Worm (Caenorhabditis elegans) whole organism, L1 larva: ENCODE data around the gene F59C12.3.

Experiments used
- C16A3.4 ChIP-seq: fragments of 150-350 bp; optimal IDR thresholded peaks from 2 replicates; lab custom pipeline; 2014; ENCODE audit warnings: missing biosample characterization, missing genetic modification characterization
- C34B4.2 ChIP-seq: sonication (generic microtip); optimal IDR thresholded peaks from 2 replicates; lab custom pipeline; 2017; ENCODE audit warnings: mild to moderate bottlenecking, missing genetic modification characterization, missing compliant biosample characterization
- F16B12.6 ChIP-seq: fragments of 150-350 bp; optimal IDR thresholded peaks from 2 replicates; lab custom pipeline; 2014; ENCODE audit warnings: missing biosample characterization, missing genetic modification characterization
- Y116A8C.19 ChIP-seq: sonication (generic microtip); optimal IDR thresholded peaks from 2 replicates; lab custom pipeline; 2016; ENCODE audit warnings: missing compliant biosample characterization, missing genetic modification characterization, borderline replicate concordance
- alr-1 ChIP-seq: fragments of 200-800 bp; sonication (Bioruptor generic); optimal IDR thresholded peaks from 2 replicates; lab custom pipeline; 2018; ENCODE audit warnings: borderline replicate concordance, mild to moderate bottlenecking, missing genetic modification characterization, missing compliant biosample characterization
- aly-2 ChIP-seq: fragments of 150-350 bp; optimal IDR thresholded peaks from 2 replicates; lab custom pipeline; 2014; ENCODE audit warnings: missing biosample characterization, missing genetic modification characterization
- blmp-1 ChIP-seq: fragments of 150-350 bp; optimal IDR thresholded peaks from 2 replicates; lab custom pipeline; 2014; ENCODE audit warnings: missing biosample characterization, missing genetic modification characterization
- ceh-82 ChIP-seq, 3 experiments: fragments of 150-350 bp in 1 of 3; sonication (generic microtip) in 2 of 3; optimal IDR thresholded peaks; 2 replicates each; lab custom pipeline; 2014 to 2017; ENCODE audit warnings: missing biosample characterization in 3 of 3, missing genetic modification characterization in 3 of 3
- ceh-88 ChIP-seq: fragments of 200-800 bp; sonication (Bioruptor generic); IDR thresholded peaks from 2 replicates; pipeline ENCODE4 v1.3.6; 2022; ENCODE audit warnings: missing genetic modification characterization, missing compliant biosample characterization
- dsc-1 ChIP-seq: sonication (generic microtip); optimal IDR thresholded peaks from 2 replicates; lab custom pipeline; 2016; ENCODE audit warnings: mild to moderate bottlenecking, missing genetic modification characterization, missing compliant biosample characterization
- efl-1 ChIP-seq, 4 experiments: fragments of 150-350 bp; optimal IDR thresholded peaks in 3 of 4; peaks in 1 of 4; 1 replicate in 1 of 4; 2 replicates in 3 of 4; lab custom pipeline; 2014; ENCODE audit warnings: missing biosample characterization in 2 of 4, missing genetic modification characterization in 2 of 4, missing genetic modification reagents in 2 of 4
- efl-3 ChIP-seq: fragments of 200-800 bp; sonication (Bioruptor generic); optimal IDR thresholded peaks from 2 replicates; lab custom pipeline; 2018; ENCODE audit warnings: mild to moderate bottlenecking, missing genetic modification characterization, missing compliant biosample characterization
- egl-13 ChIP-seq: sonication (generic microtip); optimal IDR thresholded peaks from 2 replicates; lab custom pipeline; 2016; ENCODE audit warnings: missing genotype, missing genetic modification reagents, missing genetic modification characterization, missing compliant biosample characterization
- elt-3 ChIP-seq, 6 experiments: fragments of 150-350 bp in 1 of 6; sonication (generic microtip); optimal IDR thresholded peaks; 2 replicates each; lab custom pipeline; 2017 to 2018; ENCODE audit warnings: missing biosample characterization in 6 of 6, missing genetic modification characterization in 6 of 6, inconsistent platforms in 1 of 6
- fkh-10 ChIP-seq: sonication (generic microtip); optimal IDR thresholded peaks from 2 replicates; lab custom pipeline; 2017; ENCODE audit warnings: missing biosample characterization, missing genetic modification reagents, missing genetic modification characterization
- fkh-8 ChIP-seq: sonication (generic microtip); optimal IDR thresholded peaks from 2 replicates; lab custom pipeline; 2016; ENCODE audit warnings: mild to moderate bottlenecking, missing genetic modification characterization, missing compliant biosample characterization
- grh-1 ChIP-seq: fragments of 200-800 bp; sonication (Bioruptor generic); IDR thresholded peaks from 2 replicates; pipeline ENCODE4 v1.3.6; 2022; ENCODE audit warnings: missing genetic modification reagents, missing genetic modification characterization, missing compliant biosample characterization
- hlh-17 ChIP-seq: fragments of 200-800 bp; sonication (Bioruptor generic); optimal IDR thresholded peaks from 2 replicates; lab custom pipeline; 2018; ENCODE audit warnings: missing genetic modification characterization, mild to moderate bottlenecking, missing compliant biosample characterization, moderate library complexity, borderline replicate concordance
- hpl-2 ChIP-seq: fragments of 150-350 bp; optimal IDR thresholded peaks from 2 replicates; lab custom pipeline; 2014; ENCODE audit warnings: missing biosample characterization, missing genetic modification reagents, missing genetic modification characterization
- irx-1 ChIP-seq: sonication (generic microtip); optimal IDR thresholded peaks from 2 replicates; lab custom pipeline; 2016; ENCODE audit warnings: missing genetic modification characterization, missing compliant biosample characterization
- isw-1 ChIP-seq: fragments of 200-800 bp; sonication (Bioruptor generic); IDR thresholded peaks from 2 replicates; pipeline ENCODE4 v1.3.6; 2022; ENCODE audit warnings: missing genetic modification characterization, missing compliant biosample characterization
- jun-1 ChIP-seq: fragments of 150-350 bp; optimal IDR thresholded peaks from 2 replicates; lab custom pipeline; 2014; ENCODE audit warnings: missing biosample characterization, missing genetic modification reagents, missing genetic modification characterization
- lin-13 ChIP-seq: fragments of 150-350 bp; optimal IDR thresholded peaks from 2 replicates; lab custom pipeline; 2014; ENCODE audit warnings: missing biosample characterization, missing genetic modification reagents, missing genetic modification characterization
- lin-14 ChIP-seq: fragments of 200-800 bp; sonication (Bioruptor generic); optimal IDR thresholded peaks from 2 replicates; lab custom pipeline; 2018; ENCODE audit warnings: mild to moderate bottlenecking, missing genetic modification characterization, moderate library complexity, missing compliant biosample characterization
- lin-39 ChIP-seq: fragments of 150-350 bp; optimal IDR thresholded peaks from 2 replicates; lab custom pipeline; 2014; ENCODE audit warnings: missing biosample characterization, missing genetic modification reagents, missing genetic modification characterization
- lir-3 ChIP-seq: sonication (generic microtip); optimal IDR thresholded peaks from 2 replicates; lab custom pipeline; 2016; ENCODE audit warnings: mild to moderate bottlenecking, missing genetic modification characterization, moderate library complexity, missing compliant biosample characterization; ENCODE audit not compliant: poor library complexity
- lsy-2 ChIP-seq, 2 experiments: fragments of 150-350 bp; optimal IDR thresholded peaks; 2 replicates each; lab custom pipeline; 2014; ENCODE audit warnings: missing biosample characterization in 2 of 2, missing genetic modification characterization in 2 of 2
- mab-9 ChIP-seq: fragments of 200-800 bp; sonication (Bioruptor generic); IDR thresholded peaks from 2 replicates; pipeline ENCODE4 v1.3.6; 2022; ENCODE audit warnings: missing genetic modification reagents, missing genetic modification characterization, missing compliant biosample characterization
- mdl-1 ChIP-seq, 2 experiments: fragments of 150-350 bp; optimal IDR thresholded peaks; 2 replicates each; lab custom pipeline; 2014 to 2017; ENCODE audit warnings: missing biosample characterization in 2 of 2, missing genetic modification characterization in 2 of 2, inconsistent platforms in 1 of 2
- mef-2 ChIP-seq: fragments of 150-350 bp; optimal IDR thresholded peaks from 2 replicates; lab custom pipeline; 2014; ENCODE audit warnings: missing biosample characterization, missing genetic modification characterization
- nhr-20 ChIP-seq: sonication (generic microtip); optimal IDR thresholded peaks from 2 replicates; lab custom pipeline; 2016; ENCODE audit warnings: mild to moderate bottlenecking, missing genetic modification characterization, missing compliant biosample characterization
- nhr-237 ChIP-seq: fragments of 150-350 bp; optimal IDR thresholded peaks from 2 replicates; lab custom pipeline; 2014; ENCODE audit warnings: missing biosample characterization, missing genetic modification characterization
- nhr-28 ChIP-seq: fragments of 150-350 bp; optimal IDR thresholded peaks from 2 replicates; lab custom pipeline; 2014; ENCODE audit warnings: missing biosample characterization, missing genetic modification characterization
- nhr-71 ChIP-seq: sonication (generic microtip); optimal IDR thresholded peaks from 2 replicates; lab custom pipeline; 2016; ENCODE audit warnings: mild to moderate bottlenecking, missing genetic modification characterization, moderate library complexity, missing compliant biosample characterization
- nhr-76 ChIP-seq: sonication (generic microtip); optimal IDR thresholded peaks from 2 replicates; lab custom pipeline; 2017; ENCODE audit warnings: missing biosample characterization, missing genetic modification characterization
- nhr-77 ChIP-seq: fragments of 150-350 bp; optimal IDR thresholded peaks from 2 replicates; lab custom pipeline; 2014; ENCODE audit warnings: missing biosample characterization, missing genetic modification characterization
- nhr-85 ChIP-seq: sonication (generic microtip); peaks from one replicate; lab custom pipeline; 2016; ENCODE audit warnings: missing genetic modification characterization, inconsistent platforms, missing compliant biosample characterization
- skn-1 ChIP-seq: fragments of 150-350 bp; optimal IDR thresholded peaks from 2 replicates; lab custom pipeline; 2014; ENCODE audit warnings: missing biosample characterization, missing genetic modification characterization
- sox-4 ChIP-seq: sonication (generic microtip); optimal IDR thresholded peaks from 2 replicates; lab custom pipeline; 2016; ENCODE audit warnings: missing genetic modification characterization, missing compliant biosample characterization
- sptf-1 ChIP-seq: fragments of 150-350 bp; optimal IDR thresholded peaks from 2 replicates; lab custom pipeline; 2014; ENCODE audit warnings: missing biosample characterization, missing genetic modification characterization
- unc-130 ChIP-seq: fragments of 150-350 bp; optimal IDR thresholded peaks from 2 replicates; lab custom pipeline; 2017; ENCODE audit warnings: missing biosample characterization, missing genetic modification characterization, inconsistent platforms
- unc-30 ChIP-seq: sonication (generic microtip); optimal IDR thresholded peaks from 2 replicates; lab custom pipeline; 2017; ENCODE audit warnings: missing biosample characterization, missing genetic modification characterization
- unc-86 ChIP-seq: sonication (generic microtip); optimal IDR thresholded peaks from 2 replicates; lab custom pipeline; 2016; ENCODE audit warnings: missing genetic modification characterization, missing compliant biosample characterization
- vab-15 ChIP-seq: sonication (generic microtip); optimal IDR thresholded peaks from 2 replicates; lab custom pipeline; 2017; ENCODE audit warnings: missing genotype, mild to moderate bottlenecking, missing genetic modification characterization, missing compliant biosample characterization
- xbp-1 ChIP-seq: sonication (generic microtip); optimal IDR thresholded peaks from 2 replicates; lab custom pipeline; 2016; ENCODE audit warnings: missing genetic modification characterization, missing compliant biosample characterization
- zag-1 ChIP-seq: fragments of 150-350 bp; optimal IDR thresholded peaks from 2 replicates; lab custom pipeline; 2014; ENCODE audit warnings: missing biosample characterization, missing genetic modification characterization
- ztf-4 ChIP-seq: fragments of 150-350 bp; optimal IDR thresholded peaks from 2 replicates; lab custom pipeline; 2014; ENCODE audit warnings: missing biosample characterization, missing genetic modification characterization

F59C12.3 gene

DNA sequence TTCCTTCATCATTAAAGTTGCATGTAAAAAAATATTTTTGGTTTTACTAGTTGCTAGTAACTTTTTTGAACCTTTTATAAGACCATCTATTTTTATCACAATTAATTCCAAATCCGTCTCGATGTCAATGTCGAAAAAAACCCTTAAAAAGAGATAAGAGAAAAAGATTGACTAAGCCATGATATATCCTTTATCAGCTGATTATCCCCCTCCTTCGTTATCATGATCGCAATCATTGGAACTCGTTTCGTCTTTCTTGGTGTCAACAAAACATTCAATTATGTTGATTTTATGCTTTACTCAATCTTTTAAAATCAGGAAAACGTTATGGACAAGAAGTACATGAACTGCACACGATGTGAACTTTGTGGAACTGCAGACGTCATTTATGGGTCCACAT lies 51.2 kb downstream of the F59C12.3 start, which contains the start of gene K08B5.1:
Gene K08B5.1, plus strand, starts transcription at position 318 of the 400 bp plus-strand sequence.
- no peak for TF ChIP-seq fkh-10 (GFP tag; lab: Kevin White, UChicago)
- TF ChIP-seq lin-39, result no peak
- TF ChIP-seq mab-9, result no peak
- no peak for TF ChIP-seq F16B12.6 (tag; lab: Kevin White, UChicago)
- peak; percentile 42 for TF ChIP-seq nhr-85 (tag; lab: Kevin White, UChicago)
- no peak for TF ChIP-seq efl-1 (optimal IDR thresholded peaks at IDR 0.05; lab: Kevin White, UChicago)
- TF ChIP-seq efl-1 (GFP tag; optimal IDR thresholded peaks at IDR 0.05 in 1 of 2; lab: Kevin White, UChicago), result no peak
- TF ChIP-seq lin-14 (GFP tag; lab: Kevin White, UChicago), result peak; percentile 13
- TF ChIP-seq hpl-2 (GFP tag; lab: Kevin White, UChicago), result no peak
- no peak for TF ChIP-seq lsy-2 (tag; optimal IDR thresholded peaks at IDR 0.05; lab: Kevin White, UChicago)
- TF ChIP-seq C34B4.2 (tag; lab: Kevin White, UChicago), result no peak
- no peak for TF ChIP-seq nhr-20 (tag; lab: Kevin White, UChicago)
- peak; percentile 50 for TF ChIP-seq blmp-1 (tag; lab: Kevin White, UChicago)
- TF ChIP-seq elt-3 (tag; optimal IDR thresholded peaks at IDR 0.05; lab: Kevin White, UChicago), result peak in 4 of 6 experiments; percentile 18 to 69 (median 52)
- no peak for TF ChIP-seq xbp-1 (tag; lab: Kevin White, UChicago)
- TF ChIP-seq dsc-1 (tag; lab: Kevin White, UChicago), result peak; percentile 40

ce11 chrX:16555726-16556125 lies 53.6 kb downstream of the F59C12.3 start:
- TF ChIP-seq unc-130 (no peak), blmp-1 (tag; lab: Kevin White, UChicago) (peak; percentile 93), mef-2 (tag; lab: Kevin White, UChicago) (no peak), nhr-85 (tag; lab: Kevin White, UChicago) (peak; percentile 89), mdl-1 (tag; optimal IDR thresholded peaks at IDR 0.05; lab: Kevin White, UChicago) (no peak), lin-14 (GFP tag; lab: Kevin White, UChicago) (peak; percentile 56)
- TF ChIP-seq, all 84 proteins: peak for 3

DNA sequence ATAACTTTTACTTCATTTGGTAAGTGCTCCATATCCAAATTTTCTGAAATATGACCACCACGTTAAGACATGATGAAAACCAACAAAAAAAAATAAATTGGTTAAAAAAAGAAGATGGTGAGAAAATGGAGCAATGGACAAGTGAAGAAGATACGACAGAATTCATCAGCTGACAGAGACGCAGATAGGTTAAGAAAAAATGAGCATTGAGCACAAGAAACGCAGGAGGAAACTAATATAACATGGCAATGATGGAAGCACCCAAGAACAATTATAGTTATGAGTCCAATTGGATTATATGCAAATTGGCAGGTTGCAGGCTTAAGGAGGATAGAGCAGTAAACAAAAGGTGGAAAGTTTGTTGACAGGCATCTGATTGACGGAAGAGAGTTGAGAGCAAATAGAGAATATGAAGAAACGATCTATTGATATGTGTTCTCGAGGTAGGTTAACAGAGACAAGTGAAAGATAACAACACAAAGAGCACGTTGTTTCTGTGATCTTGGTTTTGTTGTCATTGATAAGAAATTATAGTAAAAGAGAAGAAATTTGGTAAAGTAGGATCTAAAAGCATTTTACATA lies 55.4 kb downstream of the F59C12.3 start, which contains the start of gene K08B5.2:
Gene K08B5.2, minus strand, starts transcription at position 43 of the 582 bp plus-strand sequence.
- TF ChIP-seq xbp-1 (tag; lab: Kevin White, UChicago) (no peak), nhr-28 (tag; lab: Kevin White, UChicago) (no peak), alr-1 (no peak), unc-30 (tag; lab: Kevin White, UChicago) (no peak), nhr-71 (tag; lab: Kevin White, UChicago) (peak; percentile 48), nhr-76 (no peak), unc-86 (tag; lab: Kevin White, UChicago) (no peak), nhr-77 (no peak), zag-1 (no peak), lir-3 (tag; lab: Kevin White, UChicago) (no peak), nhr-85 (tag; lab: Kevin White, UChicago) (no peak), sox-4 (tag; lab: Kevin White, UChicago) (no peak), blmp-1 (tag; lab: Kevin White, UChicago) (no peak), hlh-17 (no peak), fkh-8 (no peak), irx-1 (tag; lab: Kevin White, UChicago) (no peak), ztf-4 (tag; lab: Kevin White, UChicago) (no peak), lin-39 (no peak), ceh-82 (tag; optimal IDR thresholded peaks at IDR 0.05; lab: Kevin White, UChicago) (peak in 1 of 3 experiments; percentile 19), nhr-237 (tag; lab: Kevin White, UChicago) (no peak), egl-13 (tag; lab: Kevin White, UChicago) (no peak), sptf-1 (tag; lab: Kevin White, UChicago) (no peak), isw-1 (GFP tag; lab: Robert Waterston, UW) (no peak), grh-1 (GFP tag; lab: Robert Waterston, UW) (no peak), fkh-10 (GFP tag; lab: Kevin White, UChicago) (no peak), efl-3 (GFP tag; lab: Kevin White, UChicago) (no peak), vab-15 (tag; lab: Kevin White, UChicago) (no peak), aly-2 (tag; lab: Kevin White, UChicago) (no peak), lin-14 (GFP tag; lab: Kevin White, UChicago) (peak; percentile 64), Y116A8C.19 (tag; lab: Kevin White, UChicago) (no peak), elt-3 (tag; optimal IDR thresholded peaks at IDR 0.05; lab: Kevin White, UChicago) (no peak), lsy-2 (tag; optimal IDR thresholded peaks at IDR 0.05; lab: Kevin White, UChicago) (peak in 1 of 2 experiments; percentile 20), ceh-88 (GFP tag; lab: Robert Waterston, UW) (no peak), jun-1 (no peak), skn-1 (tag; lab: Kevin White, UChicago) (no peak), lin-13 (GFP tag; lab: Kevin White, UChicago) (no peak), C16A3.4 (tag; lab: Kevin White, UChicago) (no peak)
